Fruit fly (Drosophila melanogaster): ENCODE results near the gene CG11437.

The CG11437 gene

dm6 chr3L:22503730-22504129 lies 35.1 kb downstream of the CG11437 start, which contains the start of gene CG43331:
Gene CG43331, minus strand, starts transcription at chr3L:22503830.
- TF ChIP-seq br (GFP tag; optimal IDR thresholded peaks at IDR 0.05) = no peak
- no peak for TF ChIP-seq lola (GFP tag; optimal IDR thresholded peaks at IDR 0.05)
- TF ChIP-seq rgr (GFP tag; optimal IDR thresholded peaks at IDR 0.05) = no peak
- no peak for TF ChIP-seq CG32264 (GFP tag; optimal IDR thresholded peaks at IDR 0.05)
- no peak for TF ChIP-seq brk (GFP tag; optimal IDR thresholded peaks at IDR 0.05)

DNA sequence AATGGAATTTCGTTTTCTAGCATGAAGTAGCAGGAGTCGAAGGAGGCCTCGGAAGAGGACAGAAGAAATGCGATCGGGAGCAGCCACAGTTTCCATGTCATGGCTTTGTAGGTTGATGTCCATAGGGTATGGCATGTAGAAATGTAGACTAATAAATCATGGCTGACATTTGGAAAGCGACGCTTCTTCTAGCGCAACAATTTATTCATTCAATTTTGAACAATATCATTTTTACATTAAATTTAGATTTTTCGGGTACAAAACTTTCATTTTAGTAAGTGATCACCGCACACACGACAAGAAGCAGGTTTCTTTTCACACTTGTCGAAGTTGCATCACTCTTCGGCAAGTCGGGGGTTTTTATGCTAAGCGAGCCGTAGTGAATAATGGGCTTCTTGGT lies 35.7 kb downstream of the CG11437 start, which contains the start of gene CG43330:
TSS of gene CG43330 (minus strand) at position 101 of the 400 bp plus-strand sequence.
- TF ChIP-seq Vsx2 (GFP tag; optimal IDR thresholded peaks at IDR 0.05; ENCODE audit: partially characterized antibody) (no peak), GATAd (GFP tag; optimal IDR thresholded peaks at IDR 0.05) (no peak), dmrt93B (GFP tag; optimal IDR thresholded peaks at IDR 0.05) (no peak), usp (GFP tag; optimal IDR thresholded peaks at IDR 0.05) (no peak), br (GFP tag; optimal IDR thresholded peaks at IDR 0.05) (no peak), Jra (GFP tag; optimal IDR thresholded peaks at IDR 0.05) (no peak)

- TF ChIP-seq GATAd (GFP tag; optimal IDR thresholded peaks at IDR 0.05) = no peak
- no peak for TF ChIP-seq pan (optimal IDR thresholded peaks at IDR 0.05)
- no peak for TF ChIP-seq CrebA (GFP tag; optimal IDR thresholded peaks at IDR 0.05; ENCODE audit: borderline replicate concordance)
- no peak for TF ChIP-seq Hnf4 (GFP tag; optimal IDR thresholded peaks at IDR 0.05)
- TF ChIP-seq Dfd (GFP tag; optimal IDR thresholded peaks at IDR 0.05) = no peak
- TF ChIP-seq br (GFP tag; optimal IDR thresholded peaks at IDR 0.05) = no peak
- no peak for TF ChIP-seq foxo (GFP tag; optimal IDR thresholded peaks at IDR 0.05)
- no peak for TF ChIP-seq psq (GFP tag; optimal IDR thresholded peaks at IDR 0.05)
- TF ChIP-seq lola (GFP tag; optimal IDR thresholded peaks at IDR 0.05) = no peak
- no peak for TF ChIP-seq dsf (GFP tag; optimal IDR thresholded peaks at IDR 0.05; ENCODE audit: borderline replicate concordance)
- TF ChIP-seq usp (GFP tag; optimal IDR thresholded peaks at IDR 0.05) = no peak
- TF ChIP-seq dmrt93B (GFP tag; optimal IDR thresholded peaks at IDR 0.05) = no peak
- no peak for TF ChIP-seq ey (GFP tag; optimal IDR thresholded peaks at IDR 0.05)
- no peak for TF ChIP-seq fru (GFP tag; optimal IDR thresholded peaks at IDR 0.05)
- TF ChIP-seq Mio (GFP tag; optimal IDR thresholded peaks at IDR 0.05) = no peak
- TF ChIP-seq brk (GFP tag; optimal IDR thresholded peaks at IDR 0.05) = no peak
Observed at dm6 chr3L:22505118-22505517, 36.5 kb downstream of the CG11437 start, which contains the start of gene CG43329. Gene CG43329, minus strand, starts transcription at chr3L:22505218.
